Worm (Caenorhabditis elegans): ENCODE measurements around the gene tsp-20.

tsp-20 gene

ce11 chrX:12073764-12074163 lies 39.9 kb upstream of the tsp-20 start, which contains the start of gene tmem-145:
tmem-145 (minus strand) TSS chrX:12073864.
- TF ChIP-seq odd-2 (tag; optimal IDR thresholded peaks at IDR 0.05) (no peak), che-1 (tag; optimal IDR thresholded peaks at IDR 0.05) (no peak), eyg-1 (tag; optimal IDR thresholded peaks at IDR 0.05) (no peak), mec-3 (tag; optimal IDR thresholded peaks at IDR 0.05; ENCODE audit: borderline replicate concordance) (no peak)

DNA sequence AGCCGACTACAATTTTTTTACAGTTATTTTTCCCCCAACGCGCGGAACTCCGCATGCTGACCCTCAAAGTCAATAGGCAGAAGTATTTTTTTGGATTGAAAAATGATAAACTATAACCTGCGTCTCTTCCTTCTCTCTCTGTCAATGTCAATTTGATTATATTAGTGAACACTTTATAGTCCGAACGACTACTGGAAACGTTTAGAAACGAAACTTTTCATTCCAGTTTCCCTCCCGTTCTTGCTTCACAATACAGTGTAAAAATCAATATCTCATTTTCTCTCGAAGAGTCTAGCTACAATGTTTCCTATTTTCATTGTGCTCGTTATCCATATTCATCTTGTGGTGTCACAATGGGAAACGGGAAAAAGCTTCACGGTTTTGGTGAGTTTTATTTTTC lies 34.4 kb upstream of the tsp-20 start, which contains the start of gene lgc-24:
lgc-24 (plus strand) TSS at position 301 of the 400 bp plus-strand sequence.
- no peak for TF ChIP-seq ceh-19 (GFP tag; optimal IDR thresholded peaks at IDR 0.05)
- no peak for TF ChIP-seq K09A11.1 (tag; optimal IDR thresholded peaks at IDR 0.05; ENCODE audit: insufficient read depth)
- TF ChIP-seq K02D7.2 (tag; optimal IDR thresholded peaks at IDR 0.05), result no peak
- TF ChIP-seq dve-1 (tag; optimal IDR thresholded peaks at IDR 0.05), result no peak
- no peak for TF ChIP-seq elt-4 (tag; optimal IDR thresholded peaks at IDR 0.05)
- TF ChIP-seq hlh-30 (tag; optimal IDR thresholded peaks at IDR 0.05; ENCODE audit: insufficient read depth), result no peak
- TF ChIP-seq dmd-4 (tag; optimal IDR thresholded peaks at IDR 0.05; ENCODE audit: borderline replicate concordance), result no peak
- TF ChIP-seq fkh-10 (GFP tag; optimal IDR thresholded peaks at IDR 0.05), result no peak
- no peak for TF ChIP-seq pat-9 (tag; optimal IDR thresholded peaks at IDR 0.05)
- no peak for TF ChIP-seq ahr-1 (tag; optimal IDR thresholded peaks at IDR 0.05)
- TF ChIP-seq odd-2 (tag; optimal IDR thresholded peaks at IDR 0.05), result no peak
- TF ChIP-seq ceh-14 (tag; optimal IDR thresholded peaks at IDR 0.05), result no peak
- TF ChIP-seq unc-55 (GFP tag; optimal IDR thresholded peaks at IDR 0.05), result no peak
- TF ChIP-seq hlh-15 (tag; optimal IDR thresholded peaks at IDR 0.05), result no peak

ce11 chrX:12064908-12065307 lies 31.1 kb upstream of the tsp-20 start, which contains the start of gene lgc-23:
lgc-23 (plus strand) TSS chrX:12065208.
- no peak for TF ChIP-seq hlh-13 (GFP tag; optimal IDR thresholded peaks at IDR 0.05)
- TF ChIP-seq sdc-2 (tag; optimal IDR thresholded peaks at IDR 0.05), result no peak
- TF ChIP-seq K09A11.1 (tag; optimal IDR thresholded peaks at IDR 0.05; ENCODE audit: insufficient read depth), result no peak
- TF ChIP-seq unc-86 (tag; optimal IDR thresholded peaks at IDR 0.05), result no peak
- TF ChIP-seq hlh-15 (tag; optimal IDR thresholded peaks at IDR 0.05), result no peak

DNA sequence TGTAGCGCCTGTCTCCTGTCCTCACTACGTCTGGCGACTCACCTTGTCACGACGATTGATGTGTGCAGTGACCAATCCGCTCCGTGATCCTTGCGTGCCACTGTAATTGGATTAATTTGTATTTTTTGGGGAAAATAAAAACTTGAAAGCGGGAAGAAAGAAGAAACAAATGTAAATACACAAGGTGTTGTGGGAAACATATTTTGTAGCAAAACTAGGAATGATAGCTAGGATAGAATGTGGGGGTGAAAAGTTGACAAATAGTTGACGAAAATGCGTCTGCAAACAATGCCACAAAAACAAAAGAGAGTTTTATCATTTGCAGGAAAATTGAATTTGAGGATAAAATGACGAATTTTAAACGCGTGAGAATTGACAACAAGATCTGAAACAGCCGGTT lies 23.1 kb upstream of the tsp-20 start, which contains the start of gene B0198.3:
B0198.3 (minus strand) TSS at position 101 of the 400 bp plus-strand sequence.
- TF ChIP-seq ahr-1 (tag; optimal IDR thresholded peaks at IDR 0.05) (no peak), K02D7.2 (tag; optimal IDR thresholded peaks at IDR 0.05) (no peak), C38D4.7 (GFP tag; optimal IDR thresholded peaks at IDR 0.05) (no peak), zip-5 (tag; optimal IDR thresholded peaks at IDR 0.05) (no peak), ets-4 (tag; optimal IDR thresholded peaks at IDR 0.05) (no peak), Y22D7AL.16 (tag; optimal IDR thresholded peaks at IDR 0.05) (no peak), unc-3 (GFP tag; conservative IDR thresholded peaks at IDR 0.05) (no peak), unc-3 (tag; optimal IDR thresholded peaks at IDR 0.05) (no peak), pha-2 (tag; optimal IDR thresholded peaks at IDR 0.05) (no peak), tbx-2 (tag; optimal IDR thresholded peaks at IDR 0.05) (no peak), gmeb-2 (tag; optimal IDR thresholded peaks at IDR 0.05) (no peak), ttx-3 (tag; optimal IDR thresholded peaks at IDR 0.05) (no peak), ceh-31 (tag; optimal IDR thresholded peaks at IDR 0.05) (no peak), fkh-6 (tag; optimal IDR thresholded peaks at IDR 0.05) (no peak), pqm-1 (tag; optimal IDR thresholded peaks at IDR 0.05) (no peak), pat-9 (tag; optimal IDR thresholded peaks at IDR 0.05) (no peak)

DNA sequence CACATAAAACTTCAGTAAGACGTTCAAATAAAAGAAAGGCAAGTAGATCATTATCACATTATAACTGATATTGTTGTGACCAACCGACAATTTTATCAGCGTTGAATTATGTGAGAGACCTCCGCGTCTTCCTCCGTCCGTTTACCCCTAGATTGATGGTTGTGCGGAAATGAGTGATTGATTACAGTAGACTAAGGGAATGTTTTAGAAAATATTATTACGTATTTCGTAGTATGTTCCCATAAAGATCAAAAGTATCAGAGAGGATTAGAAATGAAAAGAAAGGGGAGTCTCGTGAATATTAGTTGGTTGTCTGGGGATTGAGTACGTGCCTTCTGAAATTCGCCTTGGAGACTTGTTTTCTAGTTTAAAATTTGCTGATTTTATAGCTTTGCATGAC lies 4.9 kb upstream of the tsp-20 start:
- TF ChIP-seq unc-55 (GFP tag; optimal IDR thresholded peaks at IDR 0.05) (peak; percentile 4), fax-1 (tag; optimal IDR thresholded peaks at IDR 0.05) (no peak)
